Fruit fly (Drosophila melanogaster): ENCODE measurements around the gene CG14820.

DNA sequence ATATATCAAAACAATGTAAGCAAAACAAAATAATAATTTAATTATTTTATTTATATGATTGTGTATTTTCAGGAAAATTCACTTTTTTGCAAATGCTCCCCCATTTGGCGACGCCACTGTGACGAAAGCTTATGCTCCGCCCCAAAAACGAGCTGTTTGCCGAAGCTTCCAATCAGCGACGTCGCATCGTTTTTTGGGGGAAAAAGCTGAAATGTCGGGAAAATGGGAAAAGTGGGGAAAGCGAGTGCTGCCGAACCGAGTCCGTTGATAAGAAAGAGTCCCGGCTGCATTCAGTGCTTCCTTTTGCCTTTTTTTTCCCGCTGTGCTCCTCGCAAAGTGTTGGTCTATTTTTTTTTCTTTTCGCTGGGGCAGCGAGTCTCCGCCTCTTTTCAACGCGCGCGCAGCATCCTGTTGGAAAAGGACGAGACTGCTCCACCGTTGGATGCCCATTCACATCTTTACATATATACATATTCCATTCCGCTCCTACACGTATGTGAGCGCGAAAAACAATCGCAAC lies 2.1 kb downstream of the CG14820 start:
- TF ChIP-seq psq (optimal IDR thresholded peaks at IDR 0.05), result no peak
- TF ChIP-seq usp (GFP tag; optimal IDR thresholded peaks at IDR 0.05), result no peak
- TF ChIP-seq CG8478 (optimal IDR thresholded peaks at IDR 0.05), result no peak
- TF ChIP-seq pan (optimal IDR thresholded peaks at IDR 0.05), result no peak
- TF ChIP-seq EcR (GFP tag; optimal IDR thresholded peaks at IDR 0.05), result no peak

Data from whole organism.